Worm (Caenorhabditis elegans) whole organism, late embryonic: ENCODE measurements around the gene T05H4.15.

Source experiments
- F13H6.1 ChIP-seq: sonication (generic microtip); optimal IDR thresholded peaks from 2 replicates; lab custom pipeline; 2016; ENCODE audit warnings: missing genetic modification characterization, missing compliant biosample characterization
- K09A11.1 ChIP-seq: sonication (generic microtip); optimal IDR thresholded peaks from 2 replicates; lab custom pipeline; 2017; ENCODE audit warnings: antibody characterized with exemption, mild to moderate bottlenecking, missing genetic modification characterization, missing compliant biosample characterization; ENCODE audit not compliant: insufficient read depth
- T23F11.4 ChIP-seq: fragments of 200-800 bp; sonication (Bioruptor generic); optimal IDR thresholded peaks from 2 replicates; lab custom pipeline; 2018; ENCODE audit warnings: mild to moderate bottlenecking, missing genetic modification characterization, missing compliant biosample characterization
- Y22D7AL.16 ChIP-seq: sonication (generic microtip); optimal IDR thresholded peaks from 2 replicates; lab custom pipeline; 2016; ENCODE audit warnings: missing genetic modification characterization, missing compliant biosample characterization
- ceh-18 ChIP-seq: sonication (generic microtip); optimal IDR thresholded peaks from 2 replicates; lab custom pipeline; 2016; ENCODE audit warnings: missing genetic modification characterization, missing compliant biosample characterization
- ceh-19 ChIP-seq: fragments of 200-800 bp; sonication (Bioruptor generic); optimal IDR thresholded peaks from 2 replicates; lab custom pipeline; 2018; ENCODE audit warnings: mild to moderate bottlenecking, missing genetic modification characterization, missing compliant biosample characterization
- ceh-30 ChIP-seq: fragments of 150-350 bp; optimal IDR thresholded peaks from 2 replicates; lab custom pipeline; 2014; ENCODE audit warnings: missing biosample characterization, missing genetic modification characterization
- ceh-34 ChIP-seq: sonication (generic microtip); optimal IDR thresholded peaks from 2 replicates; lab custom pipeline; 2016; ENCODE audit warnings: mild to moderate bottlenecking, missing genetic modification characterization, missing compliant biosample characterization
- ceh-45 ChIP-seq: fragments of 200-800 bp; sonication (Bioruptor generic); IDR thresholded peaks from 2 replicates; pipeline ENCODE4 v1.3.6; 2022; ENCODE audit warnings: missing genetic modification reagents, missing genetic modification characterization, missing compliant biosample characterization
- che-1 ChIP-seq: sonication (generic microtip); optimal IDR thresholded peaks from 2 replicates; lab custom pipeline; 2016; ENCODE audit warnings: mild to moderate bottlenecking, missing genetic modification characterization, missing compliant biosample characterization
- dve-1 ChIP-seq: sonication (generic microtip); optimal IDR thresholded peaks from 2 replicates; lab custom pipeline; 2017; ENCODE audit warnings: antibody characterized with exemption, mild to moderate bottlenecking, missing genetic modification characterization, missing compliant biosample characterization
- ets-4 ChIP-seq: sonication (generic microtip); optimal IDR thresholded peaks from 2 replicates; lab custom pipeline; 2016; ENCODE audit warnings: missing genetic modification characterization, missing compliant biosample characterization
- fkh-10 ChIP-seq: fragments of 150-350 bp; optimal IDR thresholded peaks from 2 replicates; lab custom pipeline; 2014; ENCODE audit warnings: missing biosample characterization, missing genetic modification reagents, missing genetic modification characterization
- fkh-6 ChIP-seq: sonication (generic microtip); optimal IDR thresholded peaks from 2 replicates; lab custom pipeline; 2016; ENCODE audit warnings: missing genetic modification characterization, missing compliant biosample characterization
- gmeb-2 ChIP-seq: sonication (generic microtip); optimal IDR thresholded peaks from 2 replicates; lab custom pipeline; 2016; ENCODE audit warnings: missing genetic modification characterization, inconsistent platforms, missing compliant biosample characterization
- hlh-13 ChIP-seq: fragments of 200-800 bp; sonication (Bioruptor generic); optimal IDR thresholded peaks from 2 replicates; lab custom pipeline; 2018; ENCODE audit warnings: mild to moderate bottlenecking, missing genetic modification characterization, missing compliant biosample characterization
- hlh-15 ChIP-seq: sonication (generic microtip); optimal IDR thresholded peaks from 2 replicates; lab custom pipeline; 2016; ENCODE audit warnings: missing genetic modification characterization, missing compliant biosample characterization
- hlh-30 ChIP-seq: sonication (generic microtip); optimal IDR thresholded peaks from 2 replicates; lab custom pipeline; 2017; ENCODE audit warnings: antibody characterized with exemption, missing genetic modification characterization, missing compliant biosample characterization; ENCODE audit not compliant: insufficient read depth
- hlh-8 ChIP-seq: sonication (generic microtip); optimal IDR thresholded peaks from 2 replicates; lab custom pipeline; 2016; ENCODE audit warnings: missing genotype, missing genetic modification characterization, missing compliant biosample characterization
- lim-6 ChIP-seq: sonication (generic microtip); optimal IDR thresholded peaks from 2 replicates; lab custom pipeline; 2016; ENCODE audit warnings: missing genetic modification characterization, missing compliant biosample characterization
- madf-2 ChIP-seq: sonication (generic microtip); optimal IDR thresholded peaks from 2 replicates; lab custom pipeline; 2017; ENCODE audit warnings: missing genetic modification characterization, missing compliant biosample characterization
- nfya-1 ChIP-seq: sonication (generic microtip); optimal IDR thresholded peaks from 2 replicates; lab custom pipeline; 2017; ENCODE audit warnings: missing genetic modification characterization, mild to moderate bottlenecking, missing compliant biosample characterization, antibody characterized with exemption, moderate library complexity
- nhr-11 ChIP-seq: fragments of 150-350 bp; optimal IDR thresholded peaks from 2 replicates; lab custom pipeline; 2014; ENCODE audit warnings: missing biosample characterization, missing genetic modification characterization
- nhr-232 ChIP-seq: sonication (generic microtip); optimal IDR thresholded peaks from 2 replicates; lab custom pipeline; 2016; ENCODE audit warnings: missing genetic modification characterization, missing compliant biosample characterization
- npax-4 ChIP-seq: sonication (generic microtip); optimal IDR thresholded peaks from 2 replicates; lab custom pipeline; 2016; ENCODE audit warnings: missing genetic modification characterization, missing compliant biosample characterization
- odd-2 ChIP-seq: sonication (generic microtip); optimal IDR thresholded peaks from 2 replicates; lab custom pipeline; 2017; ENCODE audit warnings: antibody characterized with exemption, mild to moderate bottlenecking, missing genetic modification characterization, missing compliant biosample characterization
- pag-3 ChIP-seq: sonication (generic microtip); optimal IDR thresholded peaks from 2 replicates; lab custom pipeline; 2016; ENCODE audit warnings: missing compliant biosample characterization, missing genetic modification characterization, borderline replicate concordance
- pha-2 ChIP-seq: sonication (generic microtip); optimal IDR thresholded peaks from 2 replicates; lab custom pipeline; 2017; ENCODE audit warnings: mild to moderate bottlenecking, missing genetic modification characterization, missing compliant biosample characterization
- pha-4 ChIP-seq: fragments of 150-350 bp; optimal IDR thresholded peaks from 2 replicates; lab custom pipeline; 2018; ENCODE audit warnings: missing biosample characterization, missing genetic modification reagents, missing genetic modification characterization
- pros-1 ChIP-seq: fragments of 150-350 bp; optimal IDR thresholded peaks from 2 replicates; lab custom pipeline; 2014; ENCODE audit warnings: missing biosample characterization, missing genetic modification reagents, missing genetic modification characterization
- rnt-1 ChIP-seq: sonication (generic microtip); optimal IDR thresholded peaks from 2 replicates; lab custom pipeline; 2016; ENCODE audit warnings: missing genetic modification characterization, missing compliant biosample characterization
- sox-4 ChIP-seq: sonication (generic microtip); optimal IDR thresholded peaks from 2 replicates; lab custom pipeline; 2017; ENCODE audit warnings: mild to moderate bottlenecking, missing genetic modification characterization, inconsistent platforms, missing compliant biosample characterization
- unc-42 ChIP-seq: sonication (generic microtip); optimal IDR thresholded peaks from 2 replicates; lab custom pipeline; 2016; ENCODE audit warnings: missing genotype, missing genetic modification characterization, missing compliant biosample characterization
- unc-55 ChIP-seq: sonication (generic microtip); optimal IDR thresholded peaks from 2 replicates; lab custom pipeline; 2017; ENCODE audit warnings: missing biosample characterization, missing genetic modification reagents, missing genetic modification characterization

The T05H4.15 gene

ce11 chrV:6471208-6471607 lies 29.7 kb upstream of the T05H4.15 start:
- TF ChIP-seq nhr-232 (tag; lab: Kevin White, UChicago) (no peak), pha-4 (tag; lab: Kevin White, UChicago) (no peak), unc-42 (tag; lab: Kevin White, UChicago) (no peak), T23F11.4 (GFP tag; lab: Kevin White, UChicago) (no peak), ceh-30 (tag; lab: Kevin White, UChicago) (no peak), ceh-34 (no peak), ceh-45 (GFP tag; lab: Robert Waterston, UW) (no peak), ets-4 (tag; lab: Kevin White, UChicago) (no peak), ceh-18 (tag; lab: Kevin White, UChicago) (no peak), fkh-10 (GFP tag; lab: Kevin White, UChicago) (no peak), lim-6 (tag; lab: Kevin White, UChicago) (no peak), pha-2 (tag; lab: Kevin White, UChicago) (no peak), madf-2 (tag; lab: Kevin White, UChicago) (no peak), odd-2 (tag; lab: Kevin White, UChicago) (no peak), ceh-19 (GFP tag; lab: Kevin White, UChicago) (no peak)

DNA sequence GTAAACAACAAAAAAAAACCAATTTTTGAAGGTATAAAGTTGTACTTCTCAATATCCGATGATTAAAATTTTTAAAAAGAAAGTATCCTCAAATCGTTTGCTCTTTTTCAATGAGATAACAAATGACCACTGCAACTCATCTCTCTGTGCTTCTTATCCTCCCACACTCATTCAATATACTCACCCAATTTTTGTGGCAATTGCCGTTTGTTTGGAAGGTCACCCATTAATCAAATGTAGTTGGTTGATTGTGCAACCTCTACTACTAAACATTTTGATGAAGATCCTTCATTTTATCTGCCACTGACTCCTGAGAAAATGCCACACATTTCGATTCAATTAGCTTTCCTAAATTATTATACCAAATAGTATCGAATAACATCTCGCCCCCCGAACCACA lies 26.2 kb upstream of the T05H4.15 start:
- peak; percentile 45 for TF ChIP-seq ceh-19 (GFP tag; lab: Kevin White, UChicago)
- no peak for TF ChIP-seq rnt-1
- no peak for TF ChIP-seq ceh-34

DNA sequence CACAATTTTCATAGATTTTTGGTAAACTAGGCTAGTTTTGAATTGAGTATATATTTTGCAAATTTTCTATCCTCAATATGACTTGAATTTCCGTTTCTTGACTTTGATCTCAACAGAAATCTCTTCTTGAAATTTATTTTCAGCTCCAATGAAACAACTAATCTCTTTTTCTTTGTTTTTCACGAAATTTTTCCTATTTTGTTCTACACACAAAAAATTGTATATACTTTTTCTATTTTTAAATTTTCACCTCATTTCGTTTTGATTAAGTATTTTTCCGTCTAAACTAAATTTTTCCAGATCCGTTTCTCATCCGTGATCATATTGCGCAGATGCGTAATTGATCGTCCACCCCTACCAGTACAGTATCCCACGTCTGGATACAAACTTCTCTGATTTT lies 23.3 kb upstream of the T05H4.15 start, which contains the start of gene unc-83:
TSS of gene unc-83 (plus strand) at position 301 of the 400 bp plus-strand sequence.
- TF ChIP-seq nfya-1 (tag; lab: Kevin White, UChicago), result no peak
- TF ChIP-seq hlh-8 (tag; lab: Kevin White, UChicago), result no peak
- TF ChIP-seq sox-4, result no peak
- TF ChIP-seq che-1 (tag; lab: Kevin White, UChicago), result no peak
- TF ChIP-seq dve-1 (tag; lab: Kevin White, UChicago), result no peak
- no peak for TF ChIP-seq madf-2 (tag; lab: Kevin White, UChicago)
- TF ChIP-seq pag-3 (tag; lab: Kevin White, UChicago), result no peak
- no peak for TF ChIP-seq pros-1
- TF ChIP-seq F13H6.1 (tag; lab: Kevin White, UChicago), result no peak
- no peak for TF ChIP-seq K09A11.1 (tag; lab: Kevin White, UChicago)
- TF ChIP-seq npax-4, result no peak
- TF ChIP-seq ceh-19 (GFP tag; lab: Kevin White, UChicago), result no peak
- TF ChIP-seq ceh-18 (tag; lab: Kevin White, UChicago), result no peak
- no peak for TF ChIP-seq ets-4 (tag; lab: Kevin White, UChicago)
- TF ChIP-seq hlh-15 (tag; lab: Kevin White, UChicago), result no peak
- TF ChIP-seq ceh-34, result no peak
- TF ChIP-seq T23F11.4 (GFP tag; lab: Kevin White, UChicago), result no peak
- TF ChIP-seq nhr-11, result no peak

DNA sequence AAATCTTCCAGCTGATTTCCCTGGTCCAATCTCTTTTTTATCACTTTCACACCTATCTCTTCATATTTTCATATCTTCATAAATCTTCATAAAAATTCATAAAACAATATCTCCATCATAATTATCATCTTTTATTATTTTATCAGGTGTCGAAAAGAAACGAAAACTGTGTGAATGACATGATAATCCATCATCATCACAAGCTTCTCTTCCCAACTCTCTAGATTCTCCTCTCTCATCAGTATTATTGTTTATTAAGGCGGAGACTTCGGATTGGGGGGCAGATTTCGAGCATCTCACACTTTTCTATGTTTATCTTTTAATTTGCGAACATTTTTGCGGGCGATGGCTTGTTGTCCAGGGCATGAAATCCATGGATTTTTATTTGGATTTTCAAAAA lies 22.7 kb upstream of the T05H4.15 start:
- TF ChIP-seq T23F11.4 (GFP tag; lab: Kevin White, UChicago), result no peak
- TF ChIP-seq unc-55, result peak; percentile 73
- TF ChIP-seq, all 69 proteins: peak for 1

DNA sequence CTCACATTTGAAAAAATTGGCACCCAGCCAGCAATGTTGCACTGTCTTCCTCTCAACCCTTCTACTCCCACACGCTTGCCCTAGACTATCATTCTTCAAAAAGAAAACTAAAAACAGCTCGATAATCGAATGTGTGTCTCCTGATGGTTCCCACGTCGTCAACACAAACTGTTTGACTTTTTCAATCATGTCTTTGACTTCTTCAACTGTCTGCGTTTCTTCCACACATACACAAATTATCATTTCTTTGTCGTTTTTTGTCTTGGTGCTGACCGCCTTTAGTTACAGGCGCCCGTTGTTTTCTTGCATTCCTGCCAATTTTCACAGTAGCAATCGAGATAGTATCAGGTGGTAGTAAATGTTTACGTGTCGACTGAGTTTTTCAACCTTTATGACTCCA lies 21.1 kb upstream of the T05H4.15 start:
- TF ChIP-seq ets-4 (tag; lab: Kevin White, UChicago) (no peak), fkh-6 (tag; lab: Kevin White, UChicago) (no peak), hlh-13 (GFP tag; lab: Kevin White, UChicago) (no peak), gmeb-2 (tag; lab: Kevin White, UChicago) (no peak), ceh-18 (tag; lab: Kevin White, UChicago) (no peak), Y22D7AL.16 (tag; lab: Kevin White, UChicago) (no peak), nfya-1 (tag; lab: Kevin White, UChicago) (no peak), hlh-30 (no peak), nhr-232 (tag; lab: Kevin White, UChicago) (no peak)
